Worm (Caenorhabditis elegans): ENCODE results near the gene Y51B9A.14.

- no peak for TF ChIP-seq zip-2 (tag; optimal IDR thresholded peaks at IDR 0.05)
- no peak for TF ChIP-seq Y105C5A.15 (GFP tag; IDR thresholded peaks at IDR 0.05)
- TF ChIP-seq ces-1 (GFP tag; optimal IDR thresholded peaks at IDR 0.05), result no peak
- no peak for TF ChIP-seq unc-62 (GFP tag; optimal IDR thresholded peaks at IDR 0.05 in 1 of 2)
- TF ChIP-seq unc-62 (tag; optimal IDR thresholded peaks at IDR 0.05), result no peak
- TF ChIP-seq mxl-2 (GFP tag; conservative IDR thresholded peaks at IDR 0.05), result no peak
- no peak for TF ChIP-seq arid-1 (GFP tag; conservative IDR thresholded peaks at IDR 0.05)
- TF ChIP-seq spr-3 (GFP tag; optimal IDR thresholded peaks at IDR 0.05), result no peak
- no peak for TF ChIP-seq mdl-1 (tag; optimal IDR thresholded peaks at IDR 0.05)
- no peak for TF ChIP-seq Y5F2A.4 (GFP tag; optimal IDR thresholded peaks at IDR 0.05)
- TF ChIP-seq ceh-44 (GFP tag; IDR thresholded peaks at IDR 0.05), result no peak
- no peak for TF ChIP-seq nhr-76 (tag; optimal IDR thresholded peaks at IDR 0.05)
- no peak for TF ChIP-seq nhr-6 (tag; optimal IDR thresholded peaks at IDR 0.05)
- no peak for TF ChIP-seq nhr-10 (tag; optimal IDR thresholded peaks at IDR 0.05)
Observed at ce11 chrII:9403846-9404245, 5.6 kb upstream of the Y51B9A.14 start, which contains the start of gene Y51B9A.5.
